Fruit fly (Drosophila melanogaster) whole organism: ENCODE data around the gene Tpi.

Experiments
- CG8478 ChIP-seq: fragments of >200 bp; optimal IDR thresholded peaks from 2 replicates; lab custom pipeline; 2018; ENCODE audit warnings: inconsistent platforms
- Dll ChIP-seq: fragments of >200 bp; optimal IDR thresholded peaks from 2 replicates; lab custom pipeline; 2017
- EcR ChIP-seq, 2 experiments: fragments of >200 bp; optimal IDR thresholded peaks; 2 replicates each; lab custom pipeline; 2017; ENCODE audit warnings: missing biosample characterization in 2 of 2, missing genetic modification characterization in 2 of 2, missing genetic modification reagents in 2 of 2
- pan ChIP-seq: fragments of >200 bp; optimal IDR thresholded peaks from 2 replicates; lab custom pipeline; 2017
- psq ChIP-seq: fragments of >200 bp; optimal IDR thresholded peaks from 2 replicates; lab custom pipeline; 2017
- usp ChIP-seq: fragments of >200 bp; optimal IDR thresholded peaks from 2 replicates; lab custom pipeline; 2017; ENCODE audit warnings: missing biosample characterization, missing genetic modification characterization, mixed read lengths

dm6 chr3R:30123163-30123562 is 11.2 kb downstream of the Tpi start, which contains the start of gene CG45072:
- no peak for TF ChIP-seq CG8478 (lab: Kevin White, UChicago)
- TF ChIP-seq usp (GFP tag; lab: Kevin White, UChicago): no peak
- TF ChIP-seq EcR (GFP tag; optimal IDR thresholded peaks at IDR 0.05; lab: Kevin White, UChicago): no peak
- no peak for TF ChIP-seq pan (lab: Kevin White, UChicago)
- no peak for TF ChIP-seq psq (lab: Kevin White, UChicago)
- no peak for TF ChIP-seq Dll
